Fruit fly (Drosophila melanogaster): ENCODE data around the gene SF1.

The SF1 gene

dm6 chr3R:17535106-17535764 is 5.0 kb upstream of the SF1 start:
- TF ChIP-seq CG10267 (tag; optimal IDR thresholded peaks at IDR 0.05) (peak; percentile 41), al (GFP tag; IDR thresholded peaks at IDR 0.05) (peak; percentile 26; the same call in 1 of the 2 replicates), CG11560 (tag; IDR thresholded peaks at IDR 0.05) (no peak), unpg (GFP tag; optimal IDR thresholded peaks at IDR 0.05) (peak; percentile 65), CG15696 (tag; optimal IDR thresholded peaks at IDR 0.05) (no peak), phol (tag; optimal IDR thresholded peaks at IDR 0.05) (peak; percentile 58), fd96Cb (tag; optimal IDR thresholded peaks at IDR 0.05) (peak; percentile 48), gsb (GFP tag; IDR thresholded peaks at IDR 0.05) (no peak), trem (tag; optimal IDR thresholded peaks at IDR 0.05) (peak; percentile 8), Hr51 (GFP tag; optimal IDR thresholded peaks at IDR 0.05) (peak in 1 of 2 experiments; percentile 77), CG16815 (GFP tag; optimal IDR thresholded peaks at IDR 0.05) (no peak), CG30403 (GFP tag; optimal IDR thresholded peaks at IDR 0.05) (peak; percentile 36), Poxn (GFP tag; IDR thresholded peaks at IDR 0.05) (no peak), Ptx1 (GFP tag; IDR thresholded peaks at IDR 0.05) (peak; percentile 21; the same call in 1 of the 2 replicates), CG16813 (GFP tag; IDR thresholded peaks at IDR 0.05; ENCODE audit: partially characterized antibody) (no peak), luna (GFP tag; optimal IDR thresholded peaks at IDR 0.05) (no peak), CG3281 (GFP tag; optimal IDR thresholded peaks at IDR 0.05) (peak; percentile 68), CoRest (tag; optimal IDR thresholded peaks at IDR 0.05) (peak; percentile 69), yki (optimal IDR thresholded peaks at IDR 0.05) (no peak), CG7839 (tag; optimal IDR thresholded peaks at IDR 0.05) (peak; percentile 80), CG10565 (GFP tag; optimal IDR thresholded peaks at IDR 0.05) (no peak), Lpt (GFP tag; optimal IDR thresholded peaks at IDR 0.05) (no peak), CG9817 (tag; optimal IDR thresholded peaks at IDR 0.05) (peak; percentile 37), vnd (GFP tag; IDR thresholded peaks at IDR 0.05; ENCODE audit: partially characterized antibody) (no peak), cg (GFP tag; optimal IDR thresholded peaks at IDR 0.05) (peak; percentile 43), danr (GFP tag; IDR thresholded peaks at IDR 0.05) (no peak), kay (GFP tag; optimal IDR thresholded peaks at IDR 0.05) (no peak), CG12104 (GFP tag; optimal IDR thresholded peaks at IDR 0.05) (peak; percentile 29), bbx (GFP tag; IDR thresholded peaks at IDR 0.05; ENCODE audit: partially characterized antibody) (peak; percentile 45; the same call in 1 of the 2 replicates), Nf-YC (tag; optimal IDR thresholded peaks at IDR 0.05) (peak; percentile 57), scrt (GFP tag; optimal IDR thresholded peaks at IDR 0.05) (no peak), CG7556 (GFP tag; optimal IDR thresholded peaks at IDR 0.05) (peak; percentile 73), twi (tag; optimal IDR thresholded peaks at IDR 0.05) (no peak), lmd (GFP tag; IDR thresholded peaks at IDR 0.05) (peak; percentile 28; the same call in 1 of the 2 replicates), pan (optimal IDR thresholded peaks at IDR 0.05) (no peak), pan (GFP tag; optimal IDR thresholded peaks at IDR 0.05 in 1 of 2, IDR thresholded peaks at IDR 0.05 in 1 of 2) (no peak), gem (tag; optimal IDR thresholded peaks at IDR 0.05) (peak; percentile 82), CG15601 (tag; optimal IDR thresholded peaks at IDR 0.05) (no peak), CG6813 (GFP tag; optimal IDR thresholded peaks at IDR 0.05) (peak; percentile 8), CG13296 (GFP tag; optimal IDR thresholded peaks at IDR 0.05) (peak; percentile 13), mld (GFP tag; IDR thresholded peaks at IDR 0.05; ENCODE audit: partially characterized antibody) (no peak), odd (GFP tag; optimal IDR thresholded peaks at IDR 0.05) (peak; percentile 51), CG6689 (GFP tag; IDR thresholded peaks at IDR 0.05) (0 out of 2 replicates have a peak, but pooled peaks have one; percentile 33), CG6654 (GFP tag; optimal IDR thresholded peaks at IDR 0.05) (no peak), kni (GFP tag; optimal IDR thresholded peaks at IDR 0.05) (no peak), ken (GFP tag; IDR thresholded peaks at IDR 0.05) (0 out of 3 replicates have a peak, but pooled peaks have one; percentile 40), exex (tag; optimal IDR thresholded peaks at IDR 0.05) (peak; percentile 90), fu2 (GFP tag; optimal IDR thresholded peaks at IDR 0.05) (no peak), Optix (GFP tag; IDR thresholded peaks at IDR 0.05) (no peak)
